Fruit fly (Drosophila melanogaster): Measurements from ENCODE around the gene SppL.
A peak's percentile ranks its signal among the peaks of the same experiment; 100 is the strongest.

SppL gene

dm6 chr3R:25888307-25889075 lies 6.7 kb downstream of the SppL start, which contains the start of gene Lnk:
TSS of gene Lnk (plus strand) at chr3R:25888542.
- TF ChIP-seq CTCF (optimal IDR thresholded peaks at IDR 0.05) (peak; percentile 67 to 78), CG8478 (optimal IDR thresholded peaks at IDR 0.05) (peak; percentile 66)

- TF ChIP-seq CTCF (optimal IDR thresholded peaks at IDR 0.05) (peak in 1 of 2 experiments; percentile 47), CG8478 (optimal IDR thresholded peaks at IDR 0.05) (no peak)
These were observed 11.5 kb downstream of the SppL start, which contains the start of gene CG5913 for dm6 chr3R:25893272-25893671. TSS of gene CG5913 (plus strand) at chr3R:25893495.

dm6 chr3R:25895522-25895921 lies 13.7 kb downstream of the SppL start, which contains the start of gene Sodq:
TSS of gene Sodq (plus strand) at chr3R:25895822.
- no peak for TF ChIP-seq CTCF (optimal IDR thresholded peaks at IDR 0.05)
- no peak for TF ChIP-seq CG8478 (optimal IDR thresholded peaks at IDR 0.05)

dm6 chr3R:25897176-25897575 lies 15.4 kb downstream of the SppL start, which contains the start of gene Mco3:
TSS of gene Mco3 (plus strand) at chr3R:25897476.
- TF ChIP-seq CTCF (optimal IDR thresholded peaks at IDR 0.05) = no peak
- TF ChIP-seq CG8478 (optimal IDR thresholded peaks at IDR 0.05) = no peak

dm6 chr3R:25899690-25900089 lies 17.9 kb downstream of the SppL start, which contains the start of gene CG31091:
TSS of gene CG31091 (plus strand) at chr3R:25899903.
- TF ChIP-seq CTCF (optimal IDR thresholded peaks at IDR 0.05) (no peak), CG8478 (optimal IDR thresholded peaks at IDR 0.05) (no peak)

- TF ChIP-seq CTCF (optimal IDR thresholded peaks at IDR 0.05) = no peak
- no peak for TF ChIP-seq CG8478 (optimal IDR thresholded peaks at IDR 0.05)
These were observed 20.6 kb downstream of the SppL start, which contains the start of gene CG31089 for dm6 chr3R:25902343-25902742. TSS of gene CG31089 (plus strand) at chr3R:25902643.

- TF ChIP-seq CTCF (optimal IDR thresholded peaks at IDR 0.05) (no peak), CG8478 (optimal IDR thresholded peaks at IDR 0.05) (no peak)
These were observed 24.9 kb downstream of the SppL start, which contains the start of gene kumpel for dm6 chr3R:25906722-25907121. TSS of gene kumpel (plus strand) at chr3R:25907022.

DNA sequence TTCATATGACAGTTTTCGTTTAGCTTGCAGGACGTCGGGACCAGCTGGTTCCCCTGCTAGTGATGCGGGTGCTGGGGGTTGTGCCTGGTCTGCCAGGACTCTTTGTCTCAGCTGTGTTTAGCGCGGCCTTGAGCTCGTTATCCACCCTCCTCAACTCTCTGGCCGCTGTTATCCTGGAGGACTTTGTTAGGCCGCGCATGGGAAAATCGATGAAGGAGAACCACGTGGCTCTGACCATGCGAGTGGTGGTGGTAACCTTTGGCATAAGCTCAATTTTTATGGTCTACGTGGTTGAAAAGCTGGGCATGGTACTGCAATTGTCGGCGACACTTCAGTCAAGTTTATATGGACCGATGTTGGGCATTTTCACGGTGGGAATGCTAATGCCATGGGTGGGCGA lies 38.1 kb downstream of the SppL start:
- TF ChIP-seq CTCF (optimal IDR thresholded peaks at IDR 0.05) (no peak), CG8478 (optimal IDR thresholded peaks at IDR 0.05) (no peak)

DNA sequence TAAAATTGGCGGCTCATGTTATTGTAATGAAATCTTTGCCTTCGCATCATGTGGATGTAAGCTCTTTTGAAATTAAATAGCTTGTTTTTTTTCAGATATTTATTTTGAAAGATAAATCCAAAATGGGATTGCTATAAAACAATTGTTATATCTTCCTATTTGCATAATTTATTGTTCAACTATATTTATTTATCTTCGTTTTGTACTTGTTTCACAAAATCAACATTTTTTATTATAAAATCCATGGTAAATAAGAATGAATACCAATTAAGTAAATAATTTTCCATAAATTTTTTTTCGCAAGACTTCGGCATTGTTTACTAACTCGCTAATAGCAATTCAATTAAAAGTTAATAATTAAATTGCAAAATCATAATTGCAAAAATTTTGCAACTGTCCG lies 40.8 kb downstream of the SppL start, which contains the start of gene CG14546:
TSS of gene CG14546 (minus strand) at position 101 of the 400 bp plus-strand sequence.
- TF ChIP-seq CTCF (optimal IDR thresholded peaks at IDR 0.05) = no peak
- TF ChIP-seq CG8478 (optimal IDR thresholded peaks at IDR 0.05) = no peak
